Worm (Caenorhabditis elegans) whole organism, early embryonic: Measurements from ENCODE around the gene cri-2.

Experiments
- ama-1 ChIP-seq: fragments of 150-350 bp; optimal IDR thresholded peaks from 2 replicates; lab custom pipeline; 2014
- ets-7 ChIP-seq: sonication (generic microtip); optimal IDR thresholded peaks from 2 replicates; lab custom pipeline; 2016; ENCODE audit warnings: missing genotype, missing genetic modification characterization, missing compliant biosample characterization
- hmg-4 ChIP-seq: fragments of 200-800 bp; sonication (Bioruptor generic); optimal IDR thresholded peaks from 2 replicates; lab custom pipeline; 2018; ENCODE audit warnings: mild to moderate bottlenecking, missing genetic modification characterization, missing compliant biosample characterization
- hnd-1 ChIP-seq: sonication (generic microtip); optimal IDR thresholded peaks from 2 replicates; lab custom pipeline; 2016; ENCODE audit warnings: missing genetic modification characterization, missing compliant biosample characterization
- scrt-1 ChIP-seq: fragments of 200-800 bp; sonication (Bioruptor generic); IDR thresholded peaks from 2 replicates; pipeline ENCODE4 v1.3.6; 2022; ENCODE audit warnings: missing genetic modification characterization, missing compliant biosample characterization
- tbx-11 ChIP-seq: fragments of 200-800 bp; sonication (Bioruptor generic); IDR thresholded peaks from 2 replicates; pipeline ENCODE4 v1.3.6; 2022; ENCODE audit warnings: missing genetic modification characterization, missing compliant biosample characterization

- TF ChIP-seq ets-7 (tag; lab: Kevin White, UChicago) (no peak), ama-1 (lab: Kevin White, UChicago) (no peak), tbx-11 (GFP tag; lab: Robert Waterston, UW) (no peak), scrt-1 (GFP tag; lab: Robert Waterston, UW) (no peak), hmg-4 (GFP tag; lab: Kevin White, UChicago) (no peak), hnd-1 (tag; lab: Kevin White, UChicago) (no peak)
Measured at ce11 chrV:8190430-8190829, 11.2 kb upstream of the cri-2 start, which contains the start of gene F20D6.1.
